Worm (Caenorhabditis elegans) whole organism, late embryonic: ENCODE measurements around the gene folt-2.

Experiments
- C08G9.2 ChIP-seq: sonication (generic microtip); optimal IDR thresholded peaks from 2 replicates; lab custom pipeline; 2016; ENCODE audit warnings: mild to moderate bottlenecking, missing genetic modification characterization, moderate library complexity, missing compliant biosample characterization
- C38D4.7 ChIP-seq: fragments of 200-800 bp; sonication (Bioruptor generic); optimal IDR thresholded peaks from 2 replicates; lab custom pipeline; 2018; ENCODE audit warnings: mild to moderate bottlenecking, missing genetic modification characterization, moderate library complexity, missing compliant biosample characterization
- F13H6.1 ChIP-seq: sonication (generic microtip); optimal IDR thresholded peaks from 2 replicates; lab custom pipeline; 2016; ENCODE audit warnings: missing genetic modification characterization, missing compliant biosample characterization
- K02D7.2 ChIP-seq: sonication (generic microtip); optimal IDR thresholded peaks from 2 replicates; lab custom pipeline; 2017; ENCODE audit warnings: mild to moderate bottlenecking, missing genetic modification characterization, missing compliant biosample characterization
- K09A11.1 ChIP-seq: sonication (generic microtip); optimal IDR thresholded peaks from 2 replicates; lab custom pipeline; 2017; ENCODE audit warnings: antibody characterized with exemption, mild to moderate bottlenecking, missing genetic modification characterization, missing compliant biosample characterization; ENCODE audit not compliant: insufficient read depth
- Y22D7AL.16 ChIP-seq: sonication (generic microtip); optimal IDR thresholded peaks from 2 replicates; lab custom pipeline; 2016; ENCODE audit warnings: missing genetic modification characterization, missing compliant biosample characterization
- ama-1 ChIP-seq: fragments of 150-350 bp; optimal IDR thresholded peaks from 2 replicates; lab custom pipeline; 2014
- ceh-14 ChIP-seq: sonication (generic microtip); optimal IDR thresholded peaks from 2 replicates; lab custom pipeline; 2016; ENCODE audit warnings: missing genotype, missing genetic modification characterization, missing compliant biosample characterization
- ceh-18 ChIP-seq: sonication (generic microtip); optimal IDR thresholded peaks from 2 replicates; lab custom pipeline; 2016; ENCODE audit warnings: missing genetic modification characterization, missing compliant biosample characterization
- ceh-19 ChIP-seq: fragments of 200-800 bp; sonication (Bioruptor generic); optimal IDR thresholded peaks from 2 replicates; lab custom pipeline; 2018; ENCODE audit warnings: mild to moderate bottlenecking, missing genetic modification characterization, missing compliant biosample characterization
- ceh-2 ChIP-seq: sonication (generic microtip); optimal IDR thresholded peaks from 2 replicates; lab custom pipeline; 2016; ENCODE audit warnings: missing genotype, missing genetic modification characterization, missing compliant biosample characterization
- ceh-22 ChIP-seq: sonication (generic microtip); optimal IDR thresholded peaks from 2 replicates; lab custom pipeline; 2017; ENCODE audit warnings: missing biosample characterization, missing genetic modification characterization
- ceh-31 ChIP-seq: sonication (generic microtip); optimal IDR thresholded peaks from 2 replicates; lab custom pipeline; 2016; ENCODE audit warnings: missing genetic modification characterization, missing compliant biosample characterization
- ceh-45 ChIP-seq: fragments of 200-800 bp; sonication (Bioruptor generic); IDR thresholded peaks from 2 replicates; pipeline ENCODE4 v1.3.6; 2022; ENCODE audit warnings: missing genetic modification reagents, missing genetic modification characterization, missing compliant biosample characterization
- dmd-4 ChIP-seq: sonication (generic microtip); optimal IDR thresholded peaks from 2 replicates; lab custom pipeline; 2016; ENCODE audit warnings: borderline replicate concordance, missing genetic modification characterization, missing compliant biosample characterization
- elt-2 ChIP-seq: sonication (generic microtip); optimal IDR thresholded peaks from 2 replicates; lab custom pipeline; 2016; ENCODE audit warnings: missing genetic modification reagents, missing genetic modification characterization, missing compliant biosample characterization
- gmeb-2 ChIP-seq: sonication (generic microtip); optimal IDR thresholded peaks from 2 replicates; lab custom pipeline; 2016; ENCODE audit warnings: missing genetic modification characterization, inconsistent platforms, missing compliant biosample characterization
- hlh-30 ChIP-seq: sonication (generic microtip); optimal IDR thresholded peaks from 2 replicates; lab custom pipeline; 2017; ENCODE audit warnings: antibody characterized with exemption, missing genetic modification characterization, missing compliant biosample characterization; ENCODE audit not compliant: insufficient read depth
- madf-2 ChIP-seq: sonication (generic microtip); optimal IDR thresholded peaks from 2 replicates; lab custom pipeline; 2017; ENCODE audit warnings: missing genetic modification characterization, missing compliant biosample characterization
- mec-3 ChIP-seq: sonication (generic microtip); optimal IDR thresholded peaks from 2 replicates; lab custom pipeline; 2016; ENCODE audit warnings: borderline replicate concordance, missing genetic modification characterization, missing compliant biosample characterization
- nhr-11 ChIP-seq: fragments of 150-350 bp; optimal IDR thresholded peaks from 2 replicates; lab custom pipeline; 2014; ENCODE audit warnings: missing biosample characterization, missing genetic modification characterization
- nhr-232 ChIP-seq: sonication (generic microtip); optimal IDR thresholded peaks from 2 replicates; lab custom pipeline; 2016; ENCODE audit warnings: missing genetic modification characterization, missing compliant biosample characterization
- odd-2 ChIP-seq: sonication (generic microtip); optimal IDR thresholded peaks from 2 replicates; lab custom pipeline; 2017; ENCODE audit warnings: antibody characterized with exemption, mild to moderate bottlenecking, missing genetic modification characterization, missing compliant biosample characterization
- pha-2 ChIP-seq: sonication (generic microtip); optimal IDR thresholded peaks from 2 replicates; lab custom pipeline; 2017; ENCODE audit warnings: mild to moderate bottlenecking, missing genetic modification characterization, missing compliant biosample characterization
- pha-4 ChIP-seq: fragments of 150-350 bp; optimal IDR thresholded peaks from 2 replicates; lab custom pipeline; 2018; ENCODE audit warnings: missing biosample characterization, missing genetic modification reagents, missing genetic modification characterization
- ref-2 ChIP-seq: sonication (generic microtip); optimal IDR thresholded peaks from 2 replicates; lab custom pipeline; 2016; ENCODE audit warnings: missing genetic modification characterization, missing compliant biosample characterization
- rnt-1 ChIP-seq: sonication (generic microtip); optimal IDR thresholded peaks from 2 replicates; lab custom pipeline; 2016; ENCODE audit warnings: missing genetic modification characterization, missing compliant biosample characterization
- sdc-2 ChIP-seq: sonication (generic microtip); optimal IDR thresholded peaks from 2 replicates; lab custom pipeline; 2016; ENCODE audit warnings: missing genotype, missing genetic modification characterization, missing compliant biosample characterization
- sox-2 ChIP-seq: fragments of 200-800 bp; sonication (Bioruptor generic); IDR thresholded peaks from 2 replicates; pipeline ENCODE4 v1.3.6; 2022; ENCODE audit warnings: missing genetic modification reagents, missing genetic modification characterization, missing compliant biosample characterization
- sox-4 ChIP-seq: sonication (generic microtip); optimal IDR thresholded peaks from 2 replicates; lab custom pipeline; 2017; ENCODE audit warnings: mild to moderate bottlenecking, missing genetic modification characterization, inconsistent platforms, missing compliant biosample characterization
- tbx-2 ChIP-seq: sonication (generic microtip); optimal IDR thresholded peaks from 2 replicates; lab custom pipeline; 2016; ENCODE audit warnings: missing genetic modification characterization, missing compliant biosample characterization
- tbx-7 ChIP-seq: sonication (generic microtip); optimal IDR thresholded peaks from 2 replicates; lab custom pipeline; 2016; ENCODE audit warnings: missing genotype, missing genetic modification characterization, missing compliant biosample characterization
- ttx-3 ChIP-seq: sonication (generic microtip); optimal IDR thresholded peaks from 2 replicates; lab custom pipeline; 2016; ENCODE audit warnings: missing genetic modification reagents, missing genetic modification characterization, missing compliant biosample characterization
- unc-42 ChIP-seq: sonication (generic microtip); optimal IDR thresholded peaks from 2 replicates; lab custom pipeline; 2016; ENCODE audit warnings: missing genotype, missing genetic modification characterization, missing compliant biosample characterization
- unc-55 ChIP-seq: sonication (generic microtip); optimal IDR thresholded peaks from 2 replicates; lab custom pipeline; 2017; ENCODE audit warnings: missing biosample characterization, missing genetic modification reagents, missing genetic modification characterization
- unc-86 ChIP-seq: sonication (generic microtip); optimal IDR thresholded peaks from 2 replicates; lab custom pipeline; 2016; ENCODE audit warnings: missing genetic modification characterization, missing compliant biosample characterization
- zip-5 ChIP-seq: sonication (generic microtip); optimal IDR thresholded peaks from 2 replicates; lab custom pipeline; 2016; ENCODE audit warnings: missing genetic modification characterization, missing compliant biosample characterization

Gene folt-2

ce11 chrV:2881016-2881415, 5.6 kb upstream of the folt-2 start, which contains the start of gene ifc-1:
Gene ifc-1, plus strand, starts transcription at chrV:2881393.
- TF ChIP-seq ceh-19 (GFP tag; lab: Kevin White, UChicago) (no peak), gmeb-2 (tag; lab: Kevin White, UChicago) (no peak), mec-3 (tag; lab: Kevin White, UChicago) (no peak), odd-2 (tag; lab: Kevin White, UChicago) (no peak), unc-86 (no peak), tbx-2 (no peak), madf-2 (tag; lab: Kevin White, UChicago) (no peak), ttx-3 (no peak), sdc-2 (tag; lab: Kevin White, UChicago) (no peak), ceh-45 (GFP tag; lab: Robert Waterston, UW) (no peak), nhr-11 (tag; lab: Kevin White, UChicago) (no peak), C38D4.7 (no peak), ceh-18 (tag; lab: Kevin White, UChicago) (no peak), ref-2 (tag; lab: Kevin White, UChicago) (no peak), K09A11.1 (tag; lab: Kevin White, UChicago) (no peak), zip-5 (tag; lab: Kevin White, UChicago) (no peak), unc-42 (tag; lab: Kevin White, UChicago) (no peak), ceh-2 (tag; lab: Kevin White, UChicago) (no peak), dmd-4 (tag; lab: Kevin White, UChicago) (no peak), ceh-31 (tag; lab: Kevin White, UChicago) (no peak)

ce11 chrV:2880356-2880755, 5.0 kb upstream of the folt-2 start:
- TF ChIP-seq pha-2: no peak
- TF ChIP-seq K02D7.2 (tag; lab: Kevin White, UChicago): no peak
- TF ChIP-seq ceh-31 (tag; lab: Kevin White, UChicago): no peak
- TF ChIP-seq elt-2 (tag; lab: Kevin White, UChicago): peak; percentile 26
- TF ChIP-seq F13H6.1 (tag; lab: Kevin White, UChicago): no peak

ce11 chrV:2879801-2880200, 4.4 kb upstream of the folt-2 start, which contains the start of gene str-39:
Gene str-39, minus strand, starts transcription at chrV:2879901.
- TF ChIP-seq elt-2 (tag; lab: Kevin White, UChicago): no peak
- TF ChIP-seq ama-1 (lab: Kevin White, UChicago): no peak
- no peak for TF ChIP-seq Y22D7AL.16 (tag; lab: Kevin White, UChicago)
- TF ChIP-seq unc-86: no peak
- no peak for TF ChIP-seq ceh-22 (tag; lab: Kevin White, UChicago)
- no peak for TF ChIP-seq pha-4 (tag; lab: Kevin White, UChicago)
- no peak for TF ChIP-seq F13H6.1 (tag; lab: Kevin White, UChicago)
- TF ChIP-seq tbx-2: no peak
- TF ChIP-seq K09A11.1 (tag; lab: Kevin White, UChicago): no peak
- TF ChIP-seq C08G9.2 (tag; lab: Kevin White, UChicago): no peak
- TF ChIP-seq ceh-45 (GFP tag; lab: Robert Waterston, UW): no peak
- no peak for TF ChIP-seq ceh-14
- TF ChIP-seq sox-2 (GFP tag; lab: Robert Waterston, UW): no peak
- no peak for TF ChIP-seq unc-55
- TF ChIP-seq unc-42 (tag; lab: Kevin White, UChicago): no peak
- no peak for TF ChIP-seq tbx-7
- no peak for TF ChIP-seq sox-4
- TF ChIP-seq nhr-232 (tag; lab: Kevin White, UChicago): no peak
- no peak for TF ChIP-seq K02D7.2 (tag; lab: Kevin White, UChicago)
- TF ChIP-seq, all 69 proteins: peak for 0

- TF ChIP-seq C38D4.7: no peak
- no peak for TF ChIP-seq hlh-30 (tag; lab: Kevin White, UChicago)
- no peak for TF ChIP-seq tbx-7
- TF ChIP-seq ceh-22 (tag; lab: Kevin White, UChicago): no peak
- no peak for TF ChIP-seq ceh-2 (tag; lab: Kevin White, UChicago)
- TF ChIP-seq nhr-11 (tag; lab: Kevin White, UChicago): no peak
- TF ChIP-seq rnt-1 (tag; lab: Kevin White, UChicago): no peak
- TF ChIP-seq, all 69 proteins: peak for 0
Measured at ce11 chrV:2877509-2877908, 2.1 kb upstream of the folt-2 start, which contains the start of gene F37B4.10. Gene F37B4.10, minus strand, starts transcription at chrV:2877609.
